Worm (Caenorhabditis elegans) whole organism, late embryonic: Measurements from ENCODE around the gene F11F1.1.

Source experiments
- C08G9.2 ChIP-seq: sonication (generic microtip); optimal IDR thresholded peaks from 2 replicates; lab custom pipeline; 2016; ENCODE audit warnings: mild to moderate bottlenecking, missing genetic modification characterization, moderate library complexity, missing compliant biosample characterization
- C38D4.7 ChIP-seq: fragments of 200-800 bp; sonication (Bioruptor generic); optimal IDR thresholded peaks from 2 replicates; lab custom pipeline; 2018; ENCODE audit warnings: mild to moderate bottlenecking, missing genetic modification characterization, moderate library complexity, missing compliant biosample characterization
- K02D7.2 ChIP-seq: sonication (generic microtip); optimal IDR thresholded peaks from 2 replicates; lab custom pipeline; 2017; ENCODE audit warnings: mild to moderate bottlenecking, missing genetic modification characterization, missing compliant biosample characterization
- T23F11.4 ChIP-seq: fragments of 200-800 bp; sonication (Bioruptor generic); optimal IDR thresholded peaks from 2 replicates; lab custom pipeline; 2018; ENCODE audit warnings: mild to moderate bottlenecking, missing genetic modification characterization, missing compliant biosample characterization
- Y22D7AL.16 ChIP-seq: sonication (generic microtip); optimal IDR thresholded peaks from 2 replicates; lab custom pipeline; 2016; ENCODE audit warnings: missing genetic modification characterization, missing compliant biosample characterization
- ama-1 ChIP-seq: fragments of 150-350 bp; optimal IDR thresholded peaks from 2 replicates; lab custom pipeline; 2014
- ceh-14 ChIP-seq: sonication (generic microtip); optimal IDR thresholded peaks from 2 replicates; lab custom pipeline; 2016; ENCODE audit warnings: missing genotype, missing genetic modification characterization, missing compliant biosample characterization
- ceh-2 ChIP-seq: sonication (generic microtip); optimal IDR thresholded peaks from 2 replicates; lab custom pipeline; 2016; ENCODE audit warnings: missing genotype, missing genetic modification characterization, missing compliant biosample characterization
- ceh-30 ChIP-seq: fragments of 150-350 bp; optimal IDR thresholded peaks from 2 replicates; lab custom pipeline; 2014; ENCODE audit warnings: missing biosample characterization, missing genetic modification characterization
- ceh-31 ChIP-seq: sonication (generic microtip); optimal IDR thresholded peaks from 2 replicates; lab custom pipeline; 2016; ENCODE audit warnings: missing genetic modification characterization, missing compliant biosample characterization
- ceh-34 ChIP-seq: sonication (generic microtip); optimal IDR thresholded peaks from 2 replicates; lab custom pipeline; 2016; ENCODE audit warnings: mild to moderate bottlenecking, missing genetic modification characterization, missing compliant biosample characterization
- ceh-6 ChIP-seq: fragments of 200-800 bp; sonication (Bioruptor generic); optimal IDR thresholded peaks from 2 replicates; lab custom pipeline; 2018; ENCODE audit warnings: mild to moderate bottlenecking, missing genetic modification characterization, missing compliant biosample characterization
- ceh-9 ChIP-seq: sonication (generic microtip); optimal IDR thresholded peaks from 2 replicates; lab custom pipeline; 2016; ENCODE audit warnings: mild to moderate bottlenecking, missing genetic modification characterization, inconsistent platforms, missing compliant biosample characterization
- dve-1 ChIP-seq: sonication (generic microtip); optimal IDR thresholded peaks from 2 replicates; lab custom pipeline; 2017; ENCODE audit warnings: antibody characterized with exemption, mild to moderate bottlenecking, missing genetic modification characterization, missing compliant biosample characterization
- elt-2 ChIP-seq: sonication (generic microtip); optimal IDR thresholded peaks from 2 replicates; lab custom pipeline; 2016; ENCODE audit warnings: missing genetic modification reagents, missing genetic modification characterization, missing compliant biosample characterization
- elt-4 ChIP-seq: sonication (generic microtip); optimal IDR thresholded peaks from 2 replicates; lab custom pipeline; 2016; ENCODE audit warnings: missing genetic modification characterization, missing compliant biosample characterization
- ets-4 ChIP-seq: sonication (generic microtip); optimal IDR thresholded peaks from 2 replicates; lab custom pipeline; 2016; ENCODE audit warnings: missing genetic modification characterization, missing compliant biosample characterization
- eyg-1 ChIP-seq: sonication (generic microtip); optimal IDR thresholded peaks from 2 replicates; lab custom pipeline; 2016; ENCODE audit warnings: missing genotype, missing genetic modification characterization, missing compliant biosample characterization
- fax-1 ChIP-seq: sonication (generic microtip); optimal IDR thresholded peaks from 2 replicates; lab custom pipeline; 2016; ENCODE audit warnings: missing genotype, missing genetic modification characterization, missing compliant biosample characterization
- hlh-6 ChIP-seq: sonication (generic microtip); optimal IDR thresholded peaks from 2 replicates; lab custom pipeline; 2016; ENCODE audit warnings: missing genotype, missing genetic modification characterization, missing compliant biosample characterization
- madf-2 ChIP-seq: sonication (generic microtip); optimal IDR thresholded peaks from 2 replicates; lab custom pipeline; 2017; ENCODE audit warnings: missing genetic modification characterization, missing compliant biosample characterization
- mec-3 ChIP-seq: sonication (generic microtip); optimal IDR thresholded peaks from 2 replicates; lab custom pipeline; 2016; ENCODE audit warnings: borderline replicate concordance, missing genetic modification characterization, missing compliant biosample characterization
- nhr-232 ChIP-seq: sonication (generic microtip); optimal IDR thresholded peaks from 2 replicates; lab custom pipeline; 2016; ENCODE audit warnings: missing genetic modification characterization, missing compliant biosample characterization
- npax-4 ChIP-seq: sonication (generic microtip); optimal IDR thresholded peaks from 2 replicates; lab custom pipeline; 2016; ENCODE audit warnings: missing genetic modification characterization, missing compliant biosample characterization
- odd-2 ChIP-seq: sonication (generic microtip); optimal IDR thresholded peaks from 2 replicates; lab custom pipeline; 2017; ENCODE audit warnings: antibody characterized with exemption, mild to moderate bottlenecking, missing genetic modification characterization, missing compliant biosample characterization
- pha-2 ChIP-seq: sonication (generic microtip); optimal IDR thresholded peaks from 2 replicates; lab custom pipeline; 2017; ENCODE audit warnings: mild to moderate bottlenecking, missing genetic modification characterization, missing compliant biosample characterization
- pha-4 ChIP-seq: fragments of 150-350 bp; optimal IDR thresholded peaks from 2 replicates; lab custom pipeline; 2018; ENCODE audit warnings: missing biosample characterization, missing genetic modification reagents, missing genetic modification characterization
- pqm-1 ChIP-seq: sonication (generic microtip); optimal IDR thresholded peaks from 2 replicates; lab custom pipeline; 2016; ENCODE audit warnings: missing genetic modification characterization, missing compliant biosample characterization
- pros-1 ChIP-seq: fragments of 150-350 bp; optimal IDR thresholded peaks from 2 replicates; lab custom pipeline; 2014; ENCODE audit warnings: missing biosample characterization, missing genetic modification reagents, missing genetic modification characterization
- rnt-1 ChIP-seq: sonication (generic microtip); optimal IDR thresholded peaks from 2 replicates; lab custom pipeline; 2016; ENCODE audit warnings: missing genetic modification characterization, missing compliant biosample characterization
- sdc-2 ChIP-seq: sonication (generic microtip); optimal IDR thresholded peaks from 2 replicates; lab custom pipeline; 2016; ENCODE audit warnings: missing genotype, missing genetic modification characterization, missing compliant biosample characterization
- sox-4 ChIP-seq: sonication (generic microtip); optimal IDR thresholded peaks from 2 replicates; lab custom pipeline; 2017; ENCODE audit warnings: mild to moderate bottlenecking, missing genetic modification characterization, inconsistent platforms, missing compliant biosample characterization
- tbx-2 ChIP-seq: sonication (generic microtip); optimal IDR thresholded peaks from 2 replicates; lab custom pipeline; 2016; ENCODE audit warnings: missing genetic modification characterization, missing compliant biosample characterization
- tbx-7 ChIP-seq: sonication (generic microtip); optimal IDR thresholded peaks from 2 replicates; lab custom pipeline; 2016; ENCODE audit warnings: missing genotype, missing genetic modification characterization, missing compliant biosample characterization
- ttx-3 ChIP-seq: sonication (generic microtip); optimal IDR thresholded peaks from 2 replicates; lab custom pipeline; 2016; ENCODE audit warnings: missing genetic modification reagents, missing genetic modification characterization, missing compliant biosample characterization
- unc-3 ChIP-seq, 2 experiments: fragments of 200-800 bp in 1 of 2; sonication (Bioruptor generic) in 1 of 2; sonication (generic microtip) in 1 of 2; conservative IDR thresholded peaks in 1 of 2; optimal IDR thresholded peaks in 1 of 2; 2 replicates each; pipeline versions ENCODE4 v1.3.6 to Lab custom; 2016 to 2022; ENCODE audit warnings: missing compliant biosample characterization in 2 of 2, missing genetic modification characterization in 2 of 2, missing genetic modification reagents in 1 of 2
- unc-55 ChIP-seq: sonication (generic microtip); optimal IDR thresholded peaks from 2 replicates; lab custom pipeline; 2017; ENCODE audit warnings: missing biosample characterization, missing genetic modification reagents, missing genetic modification characterization
- ztf-16 ChIP-seq: sonication (generic microtip); optimal IDR thresholded peaks from 2 replicates; lab custom pipeline; 2017; ENCODE audit warnings: missing genetic modification characterization, missing compliant biosample characterization

F11F1.1 gene

DNA sequence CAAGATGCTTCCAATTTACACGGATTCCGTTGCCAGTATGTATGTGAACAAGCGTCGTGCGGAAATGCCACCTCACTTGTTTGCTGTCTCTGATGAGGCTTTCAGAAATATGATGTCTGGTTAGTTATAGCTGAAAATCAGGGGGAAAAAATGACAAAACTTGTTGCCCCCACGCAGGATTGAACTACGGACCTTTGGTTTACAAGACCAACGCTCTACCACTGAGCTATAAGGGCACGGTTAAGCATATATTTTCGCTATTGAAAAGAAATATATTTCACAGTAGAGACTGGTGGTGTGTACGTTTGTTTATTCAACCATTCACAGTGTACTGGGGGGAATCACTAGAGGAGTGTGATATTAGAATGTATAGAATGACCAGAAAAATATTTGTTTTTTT, 15.8 kb downstream of the F11F1.1 start:
- TF ChIP-seq pros-1 (tag; lab: Kevin White, UChicago) = no peak
- no peak for TF ChIP-seq madf-2 (tag; lab: Kevin White, UChicago)
- TF ChIP-seq hlh-6 (tag; lab: Kevin White, UChicago) = no peak
- no peak for TF ChIP-seq ceh-34
- no peak for TF ChIP-seq unc-55
- TF ChIP-seq ceh-31 (tag; lab: Kevin White, UChicago) = no peak
- TF ChIP-seq ceh-6 (GFP tag; lab: Kevin White, UChicago) = no peak
- no peak for TF ChIP-seq tbx-2 (tag; lab: Kevin White, UChicago)
- TF ChIP-seq, all 69 proteins: peak for 0

DNA sequence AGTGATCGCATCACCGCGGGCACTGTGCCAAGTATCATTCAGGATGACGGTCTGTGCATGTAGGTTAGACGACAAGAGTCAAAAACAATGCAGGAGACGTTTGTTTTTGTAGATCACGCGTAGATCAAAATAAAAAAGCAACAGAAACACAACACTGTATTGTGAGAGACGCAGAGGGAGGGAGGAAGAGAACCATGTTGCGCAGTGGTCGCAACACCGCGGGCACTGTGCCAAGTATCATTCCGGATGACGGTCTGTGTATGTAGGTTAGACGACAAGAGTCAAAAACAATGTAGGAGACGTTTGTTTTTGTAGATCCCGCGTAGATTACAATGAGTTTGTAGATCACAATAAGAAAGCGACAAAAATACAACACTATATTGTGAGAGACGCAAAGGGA, 23.6 kb downstream of the F11F1.1 start:
- TF ChIP-seq ttx-3 = no peak
- TF ChIP-seq ama-1 (lab: Kevin White, UChicago) = no peak
- TF ChIP-seq elt-4 (tag; lab: Kevin White, UChicago) = no peak
- no peak for TF ChIP-seq fax-1 (tag; lab: Kevin White, UChicago)
- TF ChIP-seq mec-3 = no peak
- no peak for TF ChIP-seq ceh-14 (tag; lab: Kevin White, UChicago)
- no peak for TF ChIP-seq eyg-1 (tag; lab: Kevin White, UChicago)
- no peak for TF ChIP-seq ceh-6 (GFP tag; lab: Kevin White, UChicago)
- no peak for TF ChIP-seq tbx-7 (tag; lab: Kevin White, UChicago)
- TF ChIP-seq pha-2 (tag; lab: Kevin White, UChicago) = no peak
- no peak for TF ChIP-seq dve-1
- TF ChIP-seq pha-4 (tag; lab: Kevin White, UChicago) = no peak
- TF ChIP-seq ceh-2 = no peak
- TF ChIP-seq pros-1 (tag; lab: Kevin White, UChicago) = no peak
- TF ChIP-seq tbx-2 (tag; lab: Kevin White, UChicago) = no peak
- TF ChIP-seq npax-4 = no peak

DNA sequence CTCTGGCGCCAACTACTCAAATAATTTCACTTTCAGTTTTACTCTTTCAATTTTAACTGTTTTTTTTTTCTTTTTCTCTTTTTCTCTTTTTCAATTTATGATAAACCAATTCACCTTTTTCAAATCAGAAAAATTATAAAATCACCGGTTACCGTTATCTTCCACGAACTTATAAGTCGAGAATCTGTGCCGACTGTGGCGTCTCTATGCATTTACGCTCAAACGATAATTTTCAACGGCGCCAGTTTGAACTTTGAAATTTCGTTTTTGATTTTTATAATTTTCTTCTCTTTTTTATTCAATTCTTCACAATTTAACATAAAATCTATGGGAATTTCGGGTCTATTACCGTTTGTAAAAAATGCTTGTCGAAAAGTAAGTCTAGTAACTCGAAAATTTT, 28.1 kb downstream of the F11F1.1 start, which contains the start of gene exo-1:
Gene exo-1, plus strand, starts transcription at position 101 of the 400 bp plus-strand sequence.
- no peak for TF ChIP-seq T23F11.4 (GFP tag; lab: Kevin White, UChicago)
- peak; percentile 6 for TF ChIP-seq rnt-1 (tag; lab: Kevin White, UChicago)
- TF ChIP-seq ceh-31 (tag; lab: Kevin White, UChicago) = peak; percentile 63
- peak; percentile 31 for TF ChIP-seq tbx-2 (tag; lab: Kevin White, UChicago)
- TF ChIP-seq ets-4 (tag; lab: Kevin White, UChicago) = peak; percentile 56
- TF ChIP-seq ama-1 (lab: Kevin White, UChicago) = no peak
- no peak for TF ChIP-seq ceh-30 (tag; lab: Kevin White, UChicago)
- peak; percentile 17 for TF ChIP-seq elt-2 (tag; lab: Kevin White, UChicago)
- peak; percentile 28 for TF ChIP-seq fax-1 (tag; lab: Kevin White, UChicago)
- TF ChIP-seq Y22D7AL.16 = no peak
- TF ChIP-seq C08G9.2 = peak; percentile 26

DNA sequence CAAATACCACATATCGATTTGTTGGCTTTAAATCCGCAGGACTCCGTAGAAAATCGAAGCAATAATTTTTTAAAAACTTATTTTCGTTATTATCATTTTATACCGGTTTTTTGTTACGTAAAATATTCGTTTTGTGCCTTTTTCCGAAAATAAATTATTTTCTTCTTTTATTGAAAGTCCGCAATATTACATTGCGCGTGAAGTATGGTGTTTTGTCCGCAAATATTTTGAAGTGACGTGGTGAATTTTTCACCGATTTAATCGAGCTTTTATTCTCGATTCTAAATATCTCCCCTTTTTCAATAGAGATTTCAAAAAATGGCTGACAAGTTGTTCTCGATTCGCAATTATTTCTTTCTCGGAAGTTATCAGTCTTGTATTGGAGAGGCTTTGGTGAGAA, 30.7 kb downstream of the F11F1.1 start, which contains the start of gene cope-1:
Gene cope-1, plus strand, starts transcription at position 229 of the 400 bp plus-strand sequence.
- TF ChIP-seq K02D7.2 (no peak), unc-3 (GFP tag; conservative IDR thresholded peaks at IDR 0.05; lab: Robert Waterston, UW) (no peak), unc-3 (tag; optimal IDR thresholded peaks at IDR 0.05; lab: Kevin White, UChicago) (no peak), C38D4.7 (no peak), tbx-2 (tag; lab: Kevin White, UChicago) (no peak), odd-2 (tag; lab: Kevin White, UChicago) (no peak), sdc-2 (tag; lab: Kevin White, UChicago) (no peak), sox-4 (tag; lab: Kevin White, UChicago) (no peak), ztf-16 (tag; lab: Kevin White, UChicago) (no peak), eyg-1 (tag; lab: Kevin White, UChicago) (no peak), tbx-7 (tag; lab: Kevin White, UChicago) (no peak), ceh-9 (no peak), Y22D7AL.16 (no peak), nhr-232 (tag; lab: Kevin White, UChicago) (no peak), pqm-1 (tag; lab: Kevin White, UChicago) (no peak), mec-3 (no peak), unc-55 (no peak)
